Fruit fly (Drosophila melanogaster) S2 (cell line): ENCODE measurements around the gene CG12516.

Experiments used
- CG8478 ChIP-seq: fragments of >200 bp; optimal IDR thresholded peaks from 2 replicates; lab custom pipeline; 2018
- CTCF ChIP-seq, 2 experiments: fragments of >200 bp; optimal IDR thresholded peaks; 2 replicates each; lab custom pipeline; 2018

- no peak for TF ChIP-seq CG8478 (lab: Kevin White, UChicago)
- TF ChIP-seq CTCF (optimal IDR thresholded peaks at IDR 0.05; lab: Kevin White, UChicago) = no peak
Observed at dm6 chr3R:28326150-28326965, 22.0 kb upstream of the CG12516 start.
